Worm (Caenorhabditis elegans) whole organism, L4 larva: ENCODE data around the gene sdz-4.

ENCODE experiments used
- F26F4.8 ChIP-seq: fragments of 200-800 bp; sonication (Bioruptor generic); conservative IDR thresholded peaks from 2 replicates; pipeline ENCODE4 v1.3.6; 2022; ENCODE audit warnings: missing genetic modification characterization, missing compliant biosample characterization
- T26A8.4 ChIP-seq: fragments of 200-800 bp; sonication (Bioruptor generic); IDR thresholded peaks from 2 replicates; pipeline ENCODE4 v1.3.6; 2022; ENCODE audit warnings: missing genetic modification characterization, missing compliant biosample characterization
- Y105C5A.15 ChIP-seq: fragments of 200-800 bp; sonication (Bioruptor generic); IDR thresholded peaks from 2 replicates; pipeline ENCODE4 v1.3.6; 2022; ENCODE audit warnings: missing genetic modification characterization, missing compliant biosample characterization
- aha-1 ChIP-seq: fragments of 150-350 bp; peaks from one replicate; lab custom pipeline; 2014; ENCODE audit warnings: missing biosample characterization, missing genetic modification characterization
- ceh-20 ChIP-seq: fragments of 200-800 bp; sonication (Bioruptor generic); IDR thresholded peaks from 2 replicates; pipeline ENCODE4 v1.3.6; 2022; ENCODE audit warnings: missing genetic modification reagents, missing genetic modification characterization, missing compliant biosample characterization
- ceh-32 ChIP-seq: sonication (generic microtip); optimal IDR thresholded peaks from 2 replicates; lab custom pipeline; 2016; ENCODE audit warnings: mild to moderate bottlenecking, missing genetic modification characterization, missing compliant biosample characterization; ENCODE audit not compliant: poor library complexity
- ceh-62 ChIP-seq: sonication (generic microtip); optimal IDR thresholded peaks from 2 replicates; lab custom pipeline; 2017; ENCODE audit warnings: missing biosample characterization, missing genetic modification characterization
- ceh-82 ChIP-seq: sonication (generic microtip); optimal IDR thresholded peaks from 2 replicates; lab custom pipeline; 2017; ENCODE audit warnings: missing biosample characterization, missing genetic modification characterization
- daf-12 ChIP-seq: fragments of 150-350 bp; optimal IDR thresholded peaks from 2 replicates; lab custom pipeline; 2014; ENCODE audit warnings: missing biosample characterization, missing genetic modification reagents, missing genetic modification characterization
- daf-16 ChIP-seq, 3 experiments: sonication (generic microtip); optimal IDR thresholded peaks; 2 replicates each; lab custom pipeline; 2016 to 2017; ENCODE audit warnings: missing genetic modification characterization in 3 of 3, missing genetic modification reagents in 3 of 3, mild to moderate bottlenecking in 2 of 3, missing compliant biosample characterization in 2 of 3, missing biosample characterization in 1 of 3, moderate library complexity in 1 of 3
- dmd-6 ChIP-seq: fragments of 200-800 bp; sonication (Bioruptor generic); IDR thresholded peaks from 2 replicates; pipeline ENCODE4 v1.3.6; 2022; ENCODE audit warnings: missing genetic modification reagents, missing genetic modification characterization, missing compliant biosample characterization
- dmd-9 ChIP-seq: fragments of 200-800 bp; sonication (Bioruptor generic); IDR thresholded peaks from 2 replicates; pipeline ENCODE4 v1.3.6; 2022; ENCODE audit warnings: missing genetic modification reagents, missing genetic modification characterization, missing compliant biosample characterization
- duxl-1 ChIP-seq: sonication (generic microtip); optimal IDR thresholded peaks from 2 replicates; lab custom pipeline; 2016; ENCODE audit warnings: mild to moderate bottlenecking, missing genetic modification characterization, moderate library complexity, missing compliant biosample characterization; ENCODE audit not compliant: poor library complexity
- dve-1 ChIP-seq: sonication (generic microtip); optimal IDR thresholded peaks from 2 replicates; lab custom pipeline; 2017; ENCODE audit warnings: antibody characterized with exemption, mild to moderate bottlenecking, missing genetic modification characterization, missing compliant biosample characterization; ENCODE audit not compliant: insufficient read depth
- hif-1 ChIP-seq, 2 experiments: sonication (generic microtip); optimal IDR thresholded peaks; 2 replicates each; lab custom pipeline; 2016 to 2017; ENCODE audit warnings: missing compliant biosample characterization in 2 of 2, missing genetic modification characterization in 2 of 2, missing genetic modification reagents in 2 of 2, missing genotype in 2 of 2, mild to moderate bottlenecking in 1 of 2
- hlh-11 ChIP-seq: fragments of 200-800 bp; sonication (Bioruptor generic); optimal IDR thresholded peaks from 2 replicates; lab custom pipeline; 2018; ENCODE audit warnings: mild to moderate bottlenecking, missing genetic modification characterization, missing compliant biosample characterization
- jun-1 ChIP-seq: fragments of 150-350 bp; optimal IDR thresholded peaks from 2 replicates; lab custom pipeline; 2014; ENCODE audit warnings: missing biosample characterization, missing genetic modification reagents, missing genetic modification characterization
- lin-1 ChIP-seq: fragments of 200-800 bp; sonication (Bioruptor generic); IDR thresholded peaks from 2 replicates; pipeline ENCODE4 v1.3.6; 2022; ENCODE audit warnings: missing genetic modification reagents, missing genetic modification characterization, missing compliant biosample characterization
- lin-38 ChIP-seq: fragments of 200-800 bp; sonication (Bioruptor generic); IDR thresholded peaks from 2 replicates; pipeline ENCODE4 v1.3.6; 2022; ENCODE audit warnings: missing genetic modification reagents, missing genetic modification characterization, missing compliant biosample characterization
- lsy-2 ChIP-seq, 2 experiments: fragments of 150-350 bp in 1 of 2; sonication (generic microtip) in 1 of 2; optimal IDR thresholded peaks; 2 replicates each; lab custom pipeline; 2014 to 2017; ENCODE audit warnings: missing biosample characterization in 2 of 2, missing genetic modification characterization in 2 of 2
- madf-5 ChIP-seq, 2 experiments: fragments of 200-800 bp; sonication (Bioruptor generic); IDR thresholded peaks; 2 replicates each; pipeline ENCODE4 v1.3.6; 2022; ENCODE audit warnings: missing compliant biosample characterization in 2 of 2, missing genetic modification characterization in 2 of 2
- mdl-1 ChIP-seq, 2 experiments: fragments of 150-350 bp in 1 of 2; sonication (generic microtip) in 1 of 2; optimal IDR thresholded peaks; 2 replicates each; lab custom pipeline; 2014 to 2017; ENCODE audit warnings: missing biosample characterization in 2 of 2, missing genetic modification characterization in 2 of 2
- mep-1 ChIP-seq: fragments of 150-350 bp; sonication (generic microtip); optimal IDR thresholded peaks from 3 replicates; lab custom pipeline; 2014; ENCODE audit warnings: missing biosample characterization, missing genetic modification characterization
- mes-2 ChIP-seq: sonication (generic microtip); optimal IDR thresholded peaks from 2 replicates; lab custom pipeline; 2016; ENCODE audit warnings: missing genotype, mild to moderate bottlenecking, missing genetic modification characterization, missing compliant biosample characterization; ENCODE audit not compliant: poor library complexity, severe bottlenecking
- nhr-10 ChIP-seq: fragments of 150-350 bp; optimal IDR thresholded peaks from 2 replicates; lab custom pipeline; 2014; ENCODE audit warnings: missing biosample characterization, missing genetic modification characterization
- nhr-102 ChIP-seq: sonication (generic microtip); optimal IDR thresholded peaks from 2 replicates; lab custom pipeline; 2016; ENCODE audit warnings: mild to moderate bottlenecking, missing genetic modification characterization, moderate library complexity, missing compliant biosample characterization
- nhr-28 ChIP-seq: fragments of 150-350 bp; optimal IDR thresholded peaks from 2 replicates; lab custom pipeline; 2014; ENCODE audit warnings: missing biosample characterization, missing genetic modification characterization
- nhr-41 ChIP-seq: fragments of 200-800 bp; sonication (Bioruptor generic); IDR thresholded peaks from 2 replicates; pipeline ENCODE4 v1.3.6; 2022; ENCODE audit warnings: missing genetic modification reagents, missing genetic modification characterization, missing compliant biosample characterization
- nhr-42 ChIP-seq: fragments of 200-800 bp; sonication (Bioruptor generic); IDR thresholded peaks from 2 replicates; pipeline ENCODE4 v1.3.6; 2022; ENCODE audit warnings: missing genetic modification characterization, missing compliant biosample characterization
- nhr-6 ChIP-seq: fragments of 150-350 bp; optimal IDR thresholded peaks from 2 replicates; lab custom pipeline; 2014; ENCODE audit warnings: missing biosample characterization, missing genetic modification characterization
- nhr-77 ChIP-seq: fragments of 150-350 bp; optimal IDR thresholded peaks from 2 replicates; lab custom pipeline; 2014; ENCODE audit warnings: missing biosample characterization, missing genetic modification characterization
- php-3 ChIP-seq: fragments of 200-800 bp; sonication (Bioruptor generic); IDR thresholded peaks from 2 replicates; pipeline ENCODE4 v1.3.6; 2022; ENCODE audit warnings: missing genetic modification reagents, missing genetic modification characterization, missing compliant biosample characterization
- pqm-1 ChIP-seq: sonication (generic microtip); optimal IDR thresholded peaks from 2 replicates; lab custom pipeline; 2017; ENCODE audit warnings: missing biosample characterization, missing genetic modification characterization
- rbr-2 ChIP-seq: sonication (generic microtip); optimal IDR thresholded peaks from 2 replicates; lab custom pipeline; 2016; ENCODE audit warnings: missing genotype, missing genetic modification characterization, missing compliant biosample characterization
- skn-1 ChIP-seq: fragments of 150-350 bp; optimal IDR thresholded peaks from 2 replicates; lab custom pipeline; 2014; ENCODE audit warnings: missing biosample characterization, missing genetic modification characterization
- spr-1 ChIP-seq: sonication (generic microtip); optimal IDR thresholded peaks from 2 replicates; lab custom pipeline; 2016; ENCODE audit warnings: mild to moderate bottlenecking, missing genetic modification characterization, missing compliant biosample characterization
- tra-1 ChIP-seq: fragments of 200-800 bp; sonication (Bioruptor generic); IDR thresholded peaks from 2 replicates; pipeline ENCODE4 v1.3.6; 2022; ENCODE audit warnings: missing genetic modification reagents, missing genetic modification characterization, missing compliant biosample characterization
- unc-130 ChIP-seq: sonication (generic microtip); optimal IDR thresholded peaks from 2 replicates; lab custom pipeline; 2016; ENCODE audit warnings: missing genetic modification reagents, missing genetic modification characterization, missing compliant biosample characterization
- unc-62 ChIP-seq, 3 experiments: fragments of 150-350 bp in 1 of 3; sonication (generic microtip); optimal IDR thresholded peaks in 2 of 3; peaks in 1 of 3; 1 replicate in 1 of 3; 2 replicates in 2 of 3; lab custom pipeline; 2014 to 2017; ENCODE audit warnings: missing biosample characterization in 3 of 3, missing genetic modification characterization in 3 of 3, missing genetic modification reagents in 3 of 3, missing genotype in 1 of 3
- zfp-3 ChIP-seq: fragments of 200-800 bp; sonication (Bioruptor generic); conservative IDR thresholded peaks from 2 replicates; pipeline ENCODE4 v1.3.6; 2022; ENCODE audit warnings: missing genetic modification reagents, missing genetic modification characterization, missing compliant biosample characterization

Gene sdz-4

DNA sequence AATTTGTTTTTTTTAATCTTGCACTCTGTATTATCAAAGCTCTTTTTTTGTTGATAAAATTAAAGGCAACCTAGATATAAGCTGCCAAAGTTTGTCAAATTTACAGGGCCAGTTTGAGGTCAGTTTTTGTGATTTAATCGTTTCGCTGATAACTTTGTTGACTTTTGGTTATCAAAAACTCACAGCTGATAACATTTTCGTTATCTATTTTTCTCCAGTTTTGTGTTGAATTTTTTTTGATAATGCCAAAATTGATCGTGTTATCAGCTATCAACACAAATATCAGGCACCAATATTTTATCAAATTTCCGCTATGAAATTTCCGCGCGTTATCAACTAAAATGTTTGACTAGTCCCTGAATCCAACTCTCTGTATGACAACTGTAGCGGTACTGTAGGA is 43.5 kb upstream of the sdz-4 start:
- TF ChIP-seq php-3 (GFP tag; lab: Robert Waterston, UW) (peak; percentile 91), nhr-42 (GFP tag; lab: Robert Waterston, UW) (0 out of 2 replicates have a peak, but pooled peaks have one; percentile 32), unc-130 (GFP tag; lab: Kevin White, UChicago) (no peak), T26A8.4 (no peak), Y105C5A.15 (GFP tag; lab: Robert Waterston, UW) (no peak), lin-1 (GFP tag; lab: Robert Waterston, UW) (peak; percentile 98), ceh-82 (tag; lab: Kevin White, UChicago) (no peak), nhr-10 (tag; lab: Kevin White, UChicago) (peak; percentile 9), daf-12 (tag; lab: Kevin White, UChicago) (no peak), nhr-28 (tag; lab: Kevin White, UChicago) (peak; percentile 95), tra-1 (GFP tag; lab: Robert Waterston, UW) (peak; percentile 95), nhr-77 (tag; lab: Kevin White, UChicago) (peak; percentile 95), hlh-11 (tag; lab: Kevin White, UChicago) (peak; percentile 89), daf-16 (GFP tag; optimal IDR thresholded peaks at IDR 0.05; lab: Kevin White, UChicago) (peak in 1 of 2 experiments; percentile 16), daf-16 (tag; optimal IDR thresholded peaks at IDR 0.05; lab: Kevin White, UChicago) (peak; percentile 97), unc-62 (GFP tag; optimal IDR thresholded peaks at IDR 0.05 in 1 of 2; lab: Kevin White, UChicago) (peak; percentile 32 to 91), unc-62 (tag; optimal IDR thresholded peaks at IDR 0.05; lab: Kevin White, UChicago) (no peak), nhr-41 (peak; percentile 85; the same call in 1 of the 2 replicates), ceh-20 (GFP tag; lab: Robert Waterston, UW) (peak; percentile 42; the same call in 1 of the 2 replicates), nhr-102 (tag; lab: Kevin White, UChicago) (peak; percentile 84), dmd-6 (peak; percentile 98), mdl-1 (tag; optimal IDR thresholded peaks at IDR 0.05; lab: Kevin White, UChicago) (peak in 1 of 2 experiments; percentile 1), duxl-1 (tag; lab: Kevin White, UChicago) (peak; percentile 20), nhr-6 (tag; lab: Kevin White, UChicago) (peak; percentile 79), spr-1 (tag; lab: Kevin White, UChicago) (no peak), dmd-9 (no peak), lsy-2 (tag; optimal IDR thresholded peaks at IDR 0.05; lab: Kevin White, UChicago) (no peak), pqm-1 (tag; lab: Kevin White, UChicago) (peak; percentile 100), jun-1 (tag; lab: Kevin White, UChicago) (peak; percentile 59)

DNA sequence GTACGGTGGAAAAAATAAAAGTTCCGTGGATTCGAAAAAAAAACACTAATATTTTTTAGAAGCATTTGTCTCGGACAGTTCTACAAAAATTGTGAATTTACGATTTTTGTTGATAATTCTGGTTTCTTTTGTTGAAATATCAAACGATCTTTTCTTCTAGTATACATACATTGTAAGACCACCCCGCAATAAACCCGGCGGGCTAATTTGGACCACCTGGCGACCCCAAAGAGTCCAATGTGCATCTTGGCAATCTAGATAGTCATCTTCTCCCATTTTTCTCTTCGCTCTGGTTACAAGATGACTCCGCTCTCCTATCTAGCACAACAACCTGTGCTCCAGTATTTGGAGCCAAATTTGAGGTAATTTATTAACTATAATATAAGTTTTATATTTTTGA is 42.9 kb upstream of the sdz-4 start, which contains the start of gene fbxc-29:
Gene fbxc-29, plus strand, starts transcription at position 301 of the 400 bp plus-strand sequence.
- no peak for TF ChIP-seq tra-1 (GFP tag; lab: Robert Waterston, UW)
- no peak for TF ChIP-seq ceh-32
- TF ChIP-seq ceh-20 (GFP tag; lab: Robert Waterston, UW), result no peak
- TF ChIP-seq zfp-3 (GFP tag; lab: Robert Waterston, UW), result no peak
- no peak for TF ChIP-seq mep-1 (tag; lab: Kevin White, UChicago)
- TF ChIP-seq lin-1 (GFP tag; lab: Robert Waterston, UW), result no peak
- TF ChIP-seq F26F4.8 (GFP tag; lab: Robert Waterston, UW), result no peak
- no peak for TF ChIP-seq madf-5 (GFP tag; IDR thresholded peaks at IDR 0.05; lab: Robert Waterston, UW)
- no peak for TF ChIP-seq ceh-62 (tag; lab: Kevin White, UChicago)
- TF ChIP-seq dve-1 (tag; lab: Kevin White, UChicago), result no peak
- TF ChIP-seq mes-2 (tag; lab: Kevin White, UChicago), result no peak
- no peak for TF ChIP-seq daf-12 (tag; lab: Kevin White, UChicago)
- no peak for TF ChIP-seq hif-1 (tag; optimal IDR thresholded peaks at IDR 0.05; lab: Kevin White, UChicago)
- no peak for TF ChIP-seq rbr-2 (tag; lab: Kevin White, UChicago)
- no peak for TF ChIP-seq lin-38 (GFP tag; lab: Robert Waterston, UW)
- TF ChIP-seq nhr-10 (tag; lab: Kevin White, UChicago), result no peak
- TF ChIP-seq aha-1 (tag; lab: Kevin White, UChicago), result no peak
- no peak for TF ChIP-seq skn-1 (tag; lab: Kevin White, UChicago)
